Worm (Caenorhabditis elegans) whole organism, young adult: ENCODE measurements around the gene C49C3.4.

Experiments used
- him-1 ChIP-seq: sonication (generic microtip); optimal IDR thresholded peaks from 2 replicates; lab custom pipeline; 2016; ENCODE audit warnings: missing genotype, missing genetic modification reagents, missing genetic modification characterization, missing compliant biosample characterization
- pbrm-1 ChIP-seq: fragments of 200-800 bp; sonication (Bioruptor generic); IDR thresholded peaks from 2 replicates; pipeline ENCODE4 v1.3.6; 2022; ENCODE audit warnings: missing genetic modification reagents, missing genetic modification characterization, missing compliant biosample characterization

DNA sequence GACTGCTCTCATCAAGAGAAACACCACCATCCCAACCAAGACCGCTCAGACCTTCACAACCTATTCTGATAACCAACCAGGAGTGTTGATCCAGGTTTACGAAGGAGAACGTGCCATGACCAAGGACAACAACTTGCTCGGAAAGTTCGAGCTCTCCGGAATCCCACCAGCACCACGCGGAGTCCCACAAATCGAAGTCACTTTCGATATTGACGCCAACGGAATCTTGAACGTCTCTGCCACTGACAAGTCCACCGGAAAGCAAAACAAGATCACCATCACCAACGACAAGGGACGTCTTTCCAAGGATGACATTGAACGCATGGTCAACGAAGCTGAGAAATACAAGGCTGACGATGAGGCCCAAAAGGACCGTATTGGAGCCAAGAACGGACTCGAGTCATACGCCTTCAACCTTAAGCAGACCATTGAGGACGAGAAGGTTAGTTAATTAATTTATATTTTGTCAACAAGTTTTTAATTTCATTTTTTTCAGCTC lies 40.1 kb upstream of the C49C3.4 start:
- TF ChIP-seq him-1 (tag; lab: Kevin White, UChicago), result no peak
- no peak for TF ChIP-seq pbrm-1 (GFP tag; lab: Robert Waterston, UW)
